Worm (Caenorhabditis elegans): ENCODE data around the gene cdh-12.

cdh-12 gene

DNA sequence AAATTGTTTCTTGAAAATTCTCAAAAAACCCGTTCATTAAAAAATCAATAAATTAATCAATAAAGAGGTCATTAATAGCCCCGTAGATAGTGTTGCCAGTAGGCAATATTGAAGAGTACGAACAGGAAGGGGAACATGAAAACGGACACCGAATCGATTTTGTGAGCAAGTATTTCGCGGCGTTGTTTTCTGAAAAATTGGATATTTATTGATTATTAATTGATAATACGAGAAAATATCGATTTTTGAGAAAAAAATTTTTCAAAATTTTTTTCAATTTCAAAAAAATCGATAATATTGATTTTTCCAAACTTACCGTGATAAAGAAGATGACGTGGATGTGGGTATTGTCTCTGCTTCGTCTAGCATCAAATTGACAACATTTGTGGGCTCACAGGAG, 26.4 kb upstream of the cdh-12 start:
- TF ChIP-seq unc-120 (tag; optimal IDR thresholded peaks at IDR 0.05; ENCODE audit: poor library complexity, severe bottlenecking) (no peak), ceh-83 (GFP tag; optimal IDR thresholded peaks at IDR 0.05) (no peak), nhr-28 (tag; optimal IDR thresholded peaks at IDR 0.05) (no peak)

DNA sequence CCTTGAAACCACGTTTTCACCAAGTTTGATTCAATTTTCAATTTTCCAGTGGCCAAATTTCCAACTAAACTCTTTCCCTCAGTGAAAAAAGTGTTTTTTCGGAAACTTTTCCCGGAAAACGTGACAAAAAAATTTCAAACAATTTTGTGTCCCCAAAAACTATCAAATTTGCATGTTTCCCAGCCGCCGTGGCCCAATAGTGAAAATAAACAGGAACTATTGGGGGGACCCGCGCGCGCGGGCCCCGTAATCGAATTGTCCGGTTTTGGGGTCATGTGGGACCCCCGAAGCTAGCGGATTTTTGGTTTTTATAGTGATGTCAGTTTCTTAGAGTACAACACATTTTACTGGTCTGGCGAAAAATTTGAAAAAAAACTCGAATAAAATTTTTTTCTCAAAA, 20.3 kb upstream of the cdh-12 start:
- TF ChIP-seq pha-4 (tag; optimal IDR thresholded peaks at IDR 0.05) (no peak), ces-1 (GFP tag; optimal IDR thresholded peaks at IDR 0.05) (peak; percentile 84)

DNA sequence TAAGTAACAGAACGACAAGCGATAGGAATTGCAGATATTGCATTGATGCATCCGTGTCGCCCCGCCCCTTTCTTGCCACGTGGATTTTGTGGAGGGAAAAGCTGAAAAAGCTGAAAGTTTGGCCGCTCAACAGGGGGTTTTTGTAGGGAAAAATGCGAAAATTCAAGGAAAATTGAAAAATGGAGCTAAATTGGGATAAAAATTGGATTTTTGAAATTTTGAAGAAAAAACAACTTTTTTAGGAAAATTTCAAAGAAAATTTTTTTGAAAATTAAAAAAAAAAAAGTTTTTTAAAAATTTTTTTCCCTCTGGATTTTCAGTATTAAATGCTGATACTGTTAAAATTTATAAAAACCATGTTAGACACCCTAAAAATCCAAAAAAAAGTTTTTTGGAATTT, 15.9 kb upstream of the cdh-12 start, which contains the start of gene lgc-46:
Gene lgc-46 (minus strand): TSS at position 101 of the 400 bp plus-strand sequence.
- TF ChIP-seq zip-8 (tag; optimal IDR thresholded peaks at IDR 0.05) (no peak), drap-1 (GFP tag; optimal IDR thresholded peaks at IDR 0.05) (no peak), lsy-2 (tag; optimal IDR thresholded peaks at IDR 0.05) (no peak)

DNA sequence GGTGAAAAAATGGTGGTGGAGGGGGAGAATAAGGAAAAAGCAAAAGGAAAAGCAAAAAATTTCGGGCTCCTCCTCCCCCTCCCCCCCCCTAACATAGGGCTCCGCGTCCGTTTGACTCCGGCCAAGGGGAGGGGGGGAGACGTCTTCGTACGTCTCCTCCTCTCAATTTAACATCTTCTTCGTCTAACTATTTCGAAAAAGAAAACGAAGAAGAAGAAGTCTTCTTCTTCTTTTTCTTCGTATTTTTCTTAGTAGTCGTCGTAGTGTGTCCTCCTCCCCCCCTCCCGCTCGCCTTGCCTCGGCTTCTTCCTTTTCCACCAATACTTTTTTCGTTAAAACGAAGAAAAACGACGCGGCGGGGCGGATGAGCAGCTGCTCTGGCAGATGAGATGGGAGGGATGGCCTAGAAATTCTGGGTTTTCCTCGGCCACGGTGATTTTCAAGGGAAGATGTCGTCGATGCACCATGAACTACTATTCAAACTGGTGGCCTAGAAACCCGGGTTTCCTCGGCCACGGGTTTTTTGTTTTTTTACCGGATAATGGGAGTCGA, 14.9 kb upstream of the cdh-12 start:
- TF ChIP-seq ceh-39 (tag; optimal IDR thresholded peaks at IDR 0.05) (no peak), ces-1 (GFP tag; optimal IDR thresholded peaks at IDR 0.05) (peak; percentile 49), ceh-83 (GFP tag; optimal IDR thresholded peaks at IDR 0.05) (no peak), bed-3 (GFP tag; optimal IDR thresholded peaks at IDR 0.05) (no peak), mep-1 (tag; optimal IDR thresholded peaks at IDR 0.05) (peak; percentile 7), mab-5 (tag; optimal IDR thresholded peaks at IDR 0.05) (no peak), elt-1 (tag; optimal IDR thresholded peaks at IDR 0.05; ENCODE audit: borderline replicate concordance, insufficient read depth) (no peak), lin-32 (GFP tag; optimal IDR thresholded peaks at IDR 0.05) (no peak)

DNA sequence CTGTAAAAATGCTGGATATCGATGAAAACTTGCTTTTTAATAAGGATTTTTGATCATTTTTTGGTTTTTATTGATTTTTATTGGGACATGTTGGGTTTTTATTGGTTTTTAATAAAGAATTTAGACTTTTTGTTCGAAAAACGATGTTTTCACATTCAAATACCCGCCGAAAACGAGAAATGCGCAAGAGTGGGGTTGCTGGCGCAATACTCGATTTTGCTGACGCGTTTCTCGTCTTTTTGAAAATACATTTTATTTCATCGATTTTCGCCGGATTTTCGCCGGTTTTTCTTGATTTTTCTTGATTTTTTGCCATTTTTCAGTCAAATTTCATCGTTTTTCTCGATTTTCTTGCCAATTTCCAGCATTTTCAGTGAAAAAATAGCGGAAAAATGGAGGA, 9.0 kb upstream of the cdh-12 start, which contains the start of gene smr-1:
Gene smr-1 (plus strand): TSS at position 375 of the 400 bp plus-strand sequence.
- TF ChIP-seq unc-39 (tag; optimal IDR thresholded peaks at IDR 0.05): no peak
- no peak for TF ChIP-seq unc-120 (tag; optimal IDR thresholded peaks at IDR 0.05; ENCODE audit: poor library complexity, severe bottlenecking)
- TF ChIP-seq cnd-1 (tag; optimal IDR thresholded peaks at IDR 0.05): peak; percentile 32
- no peak for TF ChIP-seq blmp-1 (tag; optimal IDR thresholded peaks at IDR 0.05)
- TF ChIP-seq zip-8 (tag; optimal IDR thresholded peaks at IDR 0.05): no peak
- peak; percentile 33 for TF ChIP-seq ztf-11 (tag; optimal IDR thresholded peaks at IDR 0.05)
- TF ChIP-seq mls-2 (tag; optimal IDR thresholded peaks at IDR 0.05): peak; percentile 33
- peak; percentile 88 for TF ChIP-seq mep-1 (tag; optimal IDR thresholded peaks at IDR 0.05)
- TF ChIP-seq ceh-43 (GFP tag; optimal IDR thresholded peaks at IDR 0.05): no peak
- peak; percentile 20 for TF ChIP-seq ces-1 (GFP tag; optimal IDR thresholded peaks at IDR 0.05)
- TF ChIP-seq lin-32 (GFP tag; optimal IDR thresholded peaks at IDR 0.05): no peak
- peak; percentile 92 for TF ChIP-seq lin-13 (tag; optimal IDR thresholded peaks at IDR 0.05)
- TF ChIP-seq bed-3 (GFP tag; optimal IDR thresholded peaks at IDR 0.05): peak; percentile 41
- TF ChIP-seq ceh-83 (GFP tag; optimal IDR thresholded peaks at IDR 0.05): no peak
- no peak for TF ChIP-seq hlh-1 (tag; optimal IDR thresholded peaks at IDR 0.05)
- peak; percentile 64 for TF ChIP-seq lsy-2 (tag; optimal IDR thresholded peaks at IDR 0.05)
- no peak for TF ChIP-seq elt-3 (tag; optimal IDR thresholded peaks at IDR 0.05)
- TF ChIP-seq mab-5 (tag; optimal IDR thresholded peaks at IDR 0.05): no peak
- TF ChIP-seq ceh-39 (tag; optimal IDR thresholded peaks at IDR 0.05): peak; percentile 54
- TF ChIP-seq nhr-2 (tag; optimal IDR thresholded peaks at IDR 0.05): peak; percentile 15
- no peak for TF ChIP-seq sem-2 (GFP tag; optimal IDR thresholded peaks at IDR 0.05)
- no peak for TF ChIP-seq elt-1 (tag; optimal IDR thresholded peaks at IDR 0.05; ENCODE audit: borderline replicate concordance, insufficient read depth)
- TF ChIP-seq M03D4.4 (tag; optimal IDR thresholded peaks at IDR 0.05): peak; percentile 64
- TF ChIP-seq sptf-1 (tag; optimal IDR thresholded peaks at IDR 0.05): peak; percentile 85
- no peak for TF ChIP-seq unc-62 (GFP tag; optimal IDR thresholded peaks at IDR 0.05)
- peak; percentile 47 for TF ChIP-seq pha-4 (tag; optimal IDR thresholded peaks at IDR 0.05)
- no peak for TF ChIP-seq nhr-28 (tag; optimal IDR thresholded peaks at IDR 0.05)
- no peak for TF ChIP-seq ham-2 (GFP tag; optimal IDR thresholded peaks at IDR 0.05)
- TF ChIP-seq nhr-237 (tag; optimal IDR thresholded peaks at IDR 0.05): peak; percentile 28
- TF ChIP-seq snpc-4 (tag; optimal IDR thresholded peaks at IDR 0.05): no peak
- TF ChIP-seq tbx-8 (GFP tag; optimal IDR thresholded peaks at IDR 0.05): peak; percentile 16
- no peak for TF ChIP-seq nhr-76 (tag; optimal IDR thresholded peaks at IDR 0.05)
- no peak for TF ChIP-seq drap-1 (GFP tag; optimal IDR thresholded peaks at IDR 0.05)
- TF ChIP-seq flh-1 (GFP tag; optimal IDR thresholded peaks at IDR 0.05): no peak
- TF ChIP-seq nhr-12 (tag; optimal IDR thresholded peaks at IDR 0.05): no peak
